Fruit fly (Drosophila melanogaster): ENCODE measurements around the gene CG4593.
A peak's percentile ranks its signal among the peaks of the same experiment; 100 is the strongest.

- TF ChIP-seq OdsH (GFP tag; optimal IDR thresholded peaks at IDR 0.05): peak; percentile 64
- TF ChIP-seq GATAd (GFP tag; optimal IDR thresholded peaks at IDR 0.05): no peak
- no peak for TF ChIP-seq tai (GFP tag; optimal IDR thresholded peaks at IDR 0.05)
- no peak for TF ChIP-seq jim (GFP tag; optimal IDR thresholded peaks at IDR 0.05)
- TF ChIP-seq usp (GFP tag; optimal IDR thresholded peaks at IDR 0.05): no peak
- no peak for TF ChIP-seq Abd-B (GFP tag; optimal IDR thresholded peaks at IDR 0.05)
- peak; percentile 76 for TF ChIP-seq h (GFP tag; optimal IDR thresholded peaks at IDR 0.05)
- TF ChIP-seq ey (GFP tag; optimal IDR thresholded peaks at IDR 0.05): peak; percentile 38
- TF ChIP-seq Mio (GFP tag; optimal IDR thresholded peaks at IDR 0.05): no peak
- TF ChIP-seq CG32264 (GFP tag; optimal IDR thresholded peaks at IDR 0.05): no peak
- peak; percentile 54 for TF ChIP-seq psq (GFP tag; optimal IDR thresholded peaks at IDR 0.05)
- peak; percentile 50 for TF ChIP-seq Sp1 (GFP tag; optimal IDR thresholded peaks at IDR 0.05)
- no peak for TF ChIP-seq CrebA (GFP tag; optimal IDR thresholded peaks at IDR 0.05; ENCODE audit: borderline replicate concordance)
These were observed 12.4 kb upstream of the CG4593 start for dm6 chrX:7001135-7001769.

Data from whole organism, wandering third instar larva.